Worm (Caenorhabditis elegans) whole organism, L4 larva: ENCODE data around the gene rab-7.

Experiments used
- D1046.2 ChIP-seq: fragments of 200-800 bp; sonication (Bioruptor generic); IDR thresholded peaks from 2 replicates; pipeline ENCODE4 v1.3.6; 2022; ENCODE audit warnings: missing genetic modification characterization, missing compliant biosample characterization
- R02D3.7 ChIP-seq: fragments of 150-350 bp; sonication (generic microtip); optimal IDR thresholded peaks from 3 replicates; lab custom pipeline; 2014; ENCODE audit warnings: missing biosample characterization, missing genetic modification characterization
- Y5F2A.4 ChIP-seq: fragments of 200-800 bp; sonication (Bioruptor generic); optimal IDR thresholded peaks from 2 replicates; lab custom pipeline; 2018; ENCODE audit warnings: mild to moderate bottlenecking, missing genetic modification characterization, missing compliant biosample characterization
- aha-1 ChIP-seq: fragments of 150-350 bp; peaks from one replicate; lab custom pipeline; 2014; ENCODE audit warnings: missing biosample characterization, missing genetic modification characterization
- aly-2 ChIP-seq: sonication (generic microtip); optimal IDR thresholded peaks from 2 replicates; lab custom pipeline; 2018; ENCODE audit warnings: missing biosample characterization, missing genetic modification characterization
- arid-1 ChIP-seq: fragments of 200-800 bp; sonication (Bioruptor generic); conservative IDR thresholded peaks from 2 replicates; pipeline ENCODE4 v1.3.6; 2022; ENCODE audit warnings: missing genetic modification reagents, missing genetic modification characterization, missing compliant biosample characterization
- attf-4 ChIP-seq: sonication (generic microtip); optimal IDR thresholded peaks from 3 replicates; lab custom pipeline; 2017; ENCODE audit warnings: missing biosample characterization, missing genetic modification characterization
- ceh-28 ChIP-seq: fragments of 150-350 bp; optimal IDR thresholded peaks from 2 replicates; lab custom pipeline; 2014; ENCODE audit warnings: missing biosample characterization, missing genetic modification reagents, missing genetic modification characterization
- ceh-32 ChIP-seq: sonication (generic microtip); optimal IDR thresholded peaks from 2 replicates; lab custom pipeline; 2016; ENCODE audit warnings: mild to moderate bottlenecking, missing genetic modification characterization, missing compliant biosample characterization; ENCODE audit not compliant: poor library complexity
- ceh-44 ChIP-seq: fragments of 200-800 bp; sonication (Bioruptor generic); IDR thresholded peaks from 2 replicates; pipeline ENCODE4 v1.3.6; 2022; ENCODE audit warnings: missing genetic modification reagents, missing genetic modification characterization, missing compliant biosample characterization
- ceh-62 ChIP-seq: sonication (generic microtip); optimal IDR thresholded peaks from 2 replicates; lab custom pipeline; 2017; ENCODE audit warnings: missing biosample characterization, missing genetic modification characterization
- daf-16 ChIP-seq, 3 experiments: sonication (generic microtip); optimal IDR thresholded peaks; 2 replicates each; lab custom pipeline; 2016 to 2017; ENCODE audit warnings: missing genetic modification characterization in 3 of 3, missing genetic modification reagents in 3 of 3, mild to moderate bottlenecking in 2 of 3, missing compliant biosample characterization in 2 of 3, missing biosample characterization in 1 of 3, moderate library complexity in 1 of 3
- daf-8 ChIP-seq: fragments of 200-800 bp; sonication (Bioruptor generic); IDR thresholded peaks from 2 replicates; pipeline ENCODE4 v1.3.6; 2022; ENCODE audit warnings: missing genetic modification characterization, missing compliant biosample characterization
- dmd-6 ChIP-seq: fragments of 200-800 bp; sonication (Bioruptor generic); IDR thresholded peaks from 2 replicates; pipeline ENCODE4 v1.3.6; 2022; ENCODE audit warnings: missing genetic modification reagents, missing genetic modification characterization, missing compliant biosample characterization
- dmd-8 ChIP-seq: fragments of 200-800 bp; sonication (Bioruptor generic); IDR thresholded peaks from 2 replicates; pipeline ENCODE4 v1.3.6; 2022; ENCODE audit warnings: missing genetic modification characterization, missing compliant biosample characterization
- dmd-9 ChIP-seq: fragments of 200-800 bp; sonication (Bioruptor generic); IDR thresholded peaks from 2 replicates; pipeline ENCODE4 v1.3.6; 2022; ENCODE audit warnings: missing genetic modification reagents, missing genetic modification characterization, missing compliant biosample characterization
- duxl-1 ChIP-seq: sonication (generic microtip); optimal IDR thresholded peaks from 2 replicates; lab custom pipeline; 2016; ENCODE audit warnings: mild to moderate bottlenecking, missing genetic modification characterization, moderate library complexity, missing compliant biosample characterization; ENCODE audit not compliant: poor library complexity
- egl-43 ChIP-seq: fragments of 200-800 bp; sonication (Bioruptor generic); IDR thresholded peaks from 2 replicates; pipeline ENCODE4 v1.3.6; 2022; ENCODE audit warnings: missing genetic modification reagents, missing genetic modification characterization, missing compliant biosample characterization
- hlh-11 ChIP-seq: fragments of 200-800 bp; sonication (Bioruptor generic); optimal IDR thresholded peaks from 2 replicates; lab custom pipeline; 2018; ENCODE audit warnings: mild to moderate bottlenecking, missing genetic modification characterization, missing compliant biosample characterization
- jun-1 ChIP-seq: fragments of 150-350 bp; optimal IDR thresholded peaks from 2 replicates; lab custom pipeline; 2014; ENCODE audit warnings: missing biosample characterization, missing genetic modification reagents, missing genetic modification characterization
- lim-7 ChIP-seq: fragments of 200-800 bp; sonication (Bioruptor generic); IDR thresholded peaks from 2 replicates; pipeline ENCODE4 v1.3.6; 2022; ENCODE audit warnings: missing genetic modification characterization, missing compliant biosample characterization
- lin-13 ChIP-seq: fragments of 150-350 bp; optimal IDR thresholded peaks from 2 replicates; lab custom pipeline; 2014; ENCODE audit warnings: missing biosample characterization, missing genetic modification reagents, missing genetic modification characterization
- lin-38 ChIP-seq: fragments of 200-800 bp; sonication (Bioruptor generic); IDR thresholded peaks from 2 replicates; pipeline ENCODE4 v1.3.6; 2022; ENCODE audit warnings: missing genetic modification reagents, missing genetic modification characterization, missing compliant biosample characterization
- lin-39 ChIP-seq: fragments of 150-350 bp; optimal IDR thresholded peaks from 2 replicates; lab custom pipeline; 2014; ENCODE audit warnings: missing biosample characterization, missing genetic modification reagents, missing genetic modification characterization
- madf-5 ChIP-seq, 2 experiments: fragments of 200-800 bp; sonication (Bioruptor generic); IDR thresholded peaks; 2 replicates each; pipeline ENCODE4 v1.3.6; 2022; ENCODE audit warnings: missing compliant biosample characterization in 2 of 2, missing genetic modification characterization in 2 of 2
- madf-9 ChIP-seq: fragments of 200-800 bp; sonication (Bioruptor generic); conservative IDR thresholded peaks from 2 replicates; pipeline ENCODE4 v1.3.6; 2022; ENCODE audit warnings: missing genetic modification reagents, missing genetic modification characterization, missing compliant biosample characterization
- mdl-1 ChIP-seq, 2 experiments: fragments of 150-350 bp in 1 of 2; sonication (generic microtip) in 1 of 2; optimal IDR thresholded peaks; 2 replicates each; lab custom pipeline; 2014 to 2017; ENCODE audit warnings: missing biosample characterization in 2 of 2, missing genetic modification characterization in 2 of 2
- mes-2 ChIP-seq: sonication (generic microtip); optimal IDR thresholded peaks from 2 replicates; lab custom pipeline; 2016; ENCODE audit warnings: missing genotype, mild to moderate bottlenecking, missing genetic modification characterization, missing compliant biosample characterization; ENCODE audit not compliant: poor library complexity, severe bottlenecking
- mxl-3 ChIP-seq: fragments of 200-800 bp; sonication (Bioruptor generic); optimal IDR thresholded peaks from 2 replicates; lab custom pipeline; 2018; ENCODE audit warnings: mild to moderate bottlenecking, missing genetic modification characterization, missing compliant biosample characterization
- nhr-102 ChIP-seq: sonication (generic microtip); optimal IDR thresholded peaks from 2 replicates; lab custom pipeline; 2016; ENCODE audit warnings: mild to moderate bottlenecking, missing genetic modification characterization, moderate library complexity, missing compliant biosample characterization
- nhr-11 ChIP-seq: fragments of 150-350 bp; optimal IDR thresholded peaks from 2 replicates; lab custom pipeline; 2014; ENCODE audit warnings: missing biosample characterization, missing genetic modification characterization
- nhr-76 ChIP-seq: fragments of 150-350 bp; optimal IDR thresholded peaks from 2 replicates; lab custom pipeline; 2014; ENCODE audit warnings: missing biosample characterization, missing genetic modification characterization
- nhr-77 ChIP-seq: fragments of 150-350 bp; optimal IDR thresholded peaks from 2 replicates; lab custom pipeline; 2014; ENCODE audit warnings: missing biosample characterization, missing genetic modification characterization
- rbr-2 ChIP-seq: sonication (generic microtip); optimal IDR thresholded peaks from 2 replicates; lab custom pipeline; 2016; ENCODE audit warnings: missing genotype, missing genetic modification characterization, missing compliant biosample characterization
- saeg-2 ChIP-seq: fragments of 200-800 bp; sonication (Bioruptor generic); IDR thresholded peaks from 2 replicates; pipeline ENCODE4 v1.3.6; 2022; ENCODE audit warnings: missing genetic modification reagents, missing genetic modification characterization, missing compliant biosample characterization
- skn-1 ChIP-seq: fragments of 150-350 bp; optimal IDR thresholded peaks from 2 replicates; lab custom pipeline; 2014; ENCODE audit warnings: missing biosample characterization, missing genetic modification characterization
- snpc-1.2 ChIP-seq: fragments of 200-800 bp; sonication (Bioruptor generic); IDR thresholded peaks from 2 replicates; pipeline ENCODE4 v1.3.6; 2022; ENCODE audit warnings: missing genetic modification reagents, missing genetic modification characterization, missing compliant biosample characterization
- spr-3 ChIP-seq: fragments of 200-800 bp; sonication (Bioruptor generic); optimal IDR thresholded peaks from 2 replicates; lab custom pipeline; 2018; ENCODE audit warnings: mild to moderate bottlenecking, missing genetic modification characterization, missing compliant biosample characterization
- tag-97 ChIP-seq: fragments of 200-800 bp; sonication (Bioruptor generic); IDR thresholded peaks from 2 replicates; pipeline ENCODE4 v1.3.6; 2022; ENCODE audit warnings: missing genetic modification characterization, missing compliant biosample characterization
- tra-1 ChIP-seq: fragments of 200-800 bp; sonication (Bioruptor generic); IDR thresholded peaks from 2 replicates; pipeline ENCODE4 v1.3.6; 2022; ENCODE audit warnings: missing genetic modification reagents, missing genetic modification characterization, missing compliant biosample characterization
- unc-130 ChIP-seq: sonication (generic microtip); optimal IDR thresholded peaks from 2 replicates; lab custom pipeline; 2016; ENCODE audit warnings: missing genetic modification reagents, missing genetic modification characterization, missing compliant biosample characterization
- unc-62 ChIP-seq, 3 experiments: fragments of 150-350 bp in 1 of 3; sonication (generic microtip); optimal IDR thresholded peaks in 2 of 3; peaks in 1 of 3; 1 replicate in 1 of 3; 2 replicates in 2 of 3; lab custom pipeline; 2014 to 2017; ENCODE audit warnings: missing biosample characterization in 3 of 3, missing genetic modification characterization in 3 of 3, missing genetic modification reagents in 3 of 3, missing genotype in 1 of 3
- vab-7 ChIP-seq: fragments of 200-800 bp; sonication (Bioruptor generic); IDR thresholded peaks from 2 replicates; pipeline ENCODE4 v1.3.6; 2022; ENCODE audit warnings: missing genetic modification reagents, missing genetic modification characterization, missing compliant biosample characterization
- zip-11 ChIP-seq: fragments of 200-800 bp; sonication (Bioruptor generic); IDR thresholded peaks from 2 replicates; pipeline ENCODE4 v1.3.6; 2022; ENCODE audit warnings: missing genetic modification characterization, missing compliant biosample characterization
- zip-2 ChIP-seq: fragments of 150-350 bp; optimal IDR thresholded peaks from 2 replicates; lab custom pipeline; 2014; ENCODE audit warnings: missing biosample characterization, missing genetic modification characterization
- ztf-7 ChIP-seq: fragments of 150-350 bp; optimal IDR thresholded peaks from 2 replicates; lab custom pipeline; 2014; ENCODE audit warnings: missing biosample characterization, missing genetic modification characterization

The rab-7 gene

DNA sequence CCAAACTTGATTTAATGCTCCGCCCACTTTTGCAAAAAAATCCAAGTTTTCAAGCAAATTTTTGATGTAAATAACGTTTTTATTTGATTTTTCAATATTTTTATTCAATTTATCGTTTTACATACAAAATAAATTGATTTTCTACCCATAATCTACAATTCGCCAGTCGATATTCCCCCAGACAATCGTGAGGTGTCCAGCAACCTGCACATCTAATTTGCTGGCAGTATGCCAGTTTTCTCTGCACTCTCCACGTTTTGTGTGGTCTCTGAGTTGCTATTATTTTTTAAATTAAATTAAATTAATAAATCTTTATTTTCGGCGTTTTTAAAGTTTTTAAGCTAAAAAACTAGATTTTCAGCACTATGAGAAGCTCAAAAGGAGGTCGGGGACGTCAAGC lies 13.4 kb upstream of the rab-7 start (continued):
- TF ChIP-seq zip-11 (GFP tag; lab: Robert Waterston, UW) (no peak), lin-13 (GFP tag; lab: Kevin White, UChicago) (peak; percentile 73), nhr-77 (tag; lab: Kevin White, UChicago) (peak; percentile 96), lim-7 (GFP tag; lab: Robert Waterston, UW) (no peak), jun-1 (tag; lab: Kevin White, UChicago) (no peak), daf-8 (no peak), Y5F2A.4 (GFP tag; lab: Kevin White, UChicago) (no peak), madf-9 (peak; percentile 75; the same call in 1 of the 2 replicates), madf-5 (GFP tag; IDR thresholded peaks at IDR 0.05; lab: Robert Waterston, UW) (peak in 1 of 2 experiments; percentile 64; a peak in 1 of 4 replicates), egl-43 (GFP tag; lab: Robert Waterston, UW) (no peak), rbr-2 (tag; lab: Kevin White, UChicago) (peak; percentile 90), duxl-1 (tag; lab: Kevin White, UChicago) (peak; percentile 76), aha-1 (tag; lab: Kevin White, UChicago) (peak; percentile 98), ztf-7 (tag; lab: Kevin White, UChicago) (peak; percentile 0), aly-2 (tag; lab: Kevin White, UChicago) (no peak), dmd-8 (GFP tag; lab: Robert Waterston, UW) (no peak), mdl-1 (tag; optimal IDR thresholded peaks at IDR 0.05; lab: Kevin White, UChicago) (peak in 1 of 2 experiments; percentile 43), ceh-32 (peak; percentile 35), unc-62 (GFP tag; optimal IDR thresholded peaks at IDR 0.05 in 1 of 2; lab: Kevin White, UChicago) (peak in 1 of 2 experiments; percentile 3), unc-62 (tag; optimal IDR thresholded peaks at IDR 0.05; lab: Kevin White, UChicago) (no peak), hlh-11 (tag; lab: Kevin White, UChicago) (peak; percentile 91), skn-1 (tag; lab: Kevin White, UChicago) (no peak), saeg-2 (no peak; the same call in 1 of the 2 replicates), tag-97 (GFP tag; lab: Robert Waterston, UW) (no peak), mxl-3 (GFP tag; lab: Kevin White, UChicago) (no peak), attf-4 (tag; lab: Kevin White, UChicago) (no peak), daf-16 (GFP tag; optimal IDR thresholded peaks at IDR 0.05; lab: Kevin White, UChicago) (peak; percentile 36 to 58), daf-16 (tag; optimal IDR thresholded peaks at IDR 0.05; lab: Kevin White, UChicago) (peak; percentile 69), lin-38 (GFP tag; lab: Robert Waterston, UW) (peak; percentile 90), ceh-44 (GFP tag; lab: Robert Waterston, UW) (peak; percentile 72), D1046.2 (peak; percentile 75; the same call in 1 of the 2 replicates), dmd-6 (GFP tag; lab: Robert Waterston, UW) (no peak; the same call in 1 of the 2 replicates), zip-2 (tag; lab: Kevin White, UChicago) (no peak), lin-39 (tag; lab: Kevin White, UChicago) (no peak)

DNA sequence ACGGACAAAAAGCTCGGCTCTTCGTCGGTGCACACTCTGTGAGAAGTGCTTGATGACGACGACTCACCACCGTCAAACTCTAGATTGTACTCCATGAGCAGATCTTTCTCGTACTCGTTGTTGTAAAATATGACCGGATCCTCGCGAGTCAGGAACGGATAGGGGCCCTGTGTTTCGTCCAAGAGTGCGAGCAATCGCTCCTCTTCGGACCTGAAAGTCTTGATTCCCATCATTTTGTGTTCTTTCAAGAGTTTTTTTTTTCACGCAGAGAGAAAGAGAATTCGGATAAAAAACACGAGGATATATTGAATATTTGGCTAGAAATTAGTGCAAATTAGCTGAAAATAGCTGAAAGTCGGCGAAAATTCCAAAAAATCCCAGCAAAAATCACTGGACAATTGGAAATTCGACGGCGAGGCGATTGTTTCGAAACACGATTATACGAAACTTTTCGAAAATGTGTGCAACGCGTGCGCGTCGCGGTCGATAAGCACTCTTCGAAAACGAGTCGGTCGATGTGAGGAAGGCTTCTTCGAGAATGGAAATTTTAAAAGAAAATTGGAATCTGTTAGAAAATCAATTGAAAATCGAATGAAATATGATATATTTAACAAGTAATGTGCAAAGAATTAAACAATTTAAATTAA lies 12.8 kb upstream of the rab-7 start, which contains the start of the genes ash-2 and Y17G7B.20:
Gene ash-2, plus strand, starts transcription at position 390 of the 647 bp plus-strand sequence.
Gene Y17G7B.20, minus strand, starts transcription at position 396 of the 647 bp plus-strand sequence.
- TF ChIP-seq jun-1 (tag; lab: Kevin White, UChicago), result peak; percentile 5
- peak; percentile 59 for TF ChIP-seq mes-2
- peak; percentile 96 for TF ChIP-seq aha-1 (tag; lab: Kevin White, UChicago)
- no peak for TF ChIP-seq ceh-62 (tag; lab: Kevin White, UChicago)
- TF ChIP-seq spr-3, result no peak
- TF ChIP-seq tra-1 (GFP tag; lab: Robert Waterston, UW), result no peak
- TF ChIP-seq Y5F2A.4 (GFP tag; lab: Kevin White, UChicago), result no peak
- TF ChIP-seq dmd-6 (GFP tag; lab: Robert Waterston, UW), result peak; percentile 7; the same call in 1 of the 2 replicates
- no peak for TF ChIP-seq dmd-9
- TF ChIP-seq nhr-11 (tag; lab: Kevin White, UChicago), result no peak
- no peak for TF ChIP-seq ceh-28 (tag; lab: Kevin White, UChicago)
- TF ChIP-seq nhr-76 (tag; lab: Kevin White, UChicago), result no peak
- no peak for TF ChIP-seq unc-130
- TF ChIP-seq nhr-102 (tag; lab: Kevin White, UChicago), result no peak
- TF ChIP-seq vab-7 (GFP tag; lab: Robert Waterston, UW), result no peak
- no peak for TF ChIP-seq R02D3.7 (tag; lab: Kevin White, UChicago)
- 0 out of 2 replicates have a peak, but pooled peaks have one; percentile 16 for TF ChIP-seq snpc-1.2 (GFP tag; lab: Robert Waterston, UW)
- TF ChIP-seq arid-1 (GFP tag; lab: Robert Waterston, UW), result 0 out of 2 replicates have a peak, but pooled peaks have one; percentile 14
